Worm (Caenorhabditis elegans): Measurements from ENCODE around the gene H23L24.4.

ce11 chrIV:8654115-8654628 lies 51.2 kb downstream of the H23L24.4 start, which contains the start of gene C49C8.1:
- no peak for TF ChIP-seq elt-3 (tag; optimal IDR thresholded peaks at IDR 0.05)
- TF ChIP-seq ZK546.5 (tag; optimal IDR thresholded peaks at IDR 0.05) = no peak
- TF ChIP-seq eor-1 (tag; optimal IDR thresholded peaks at IDR 0.05) = no peak
- TF ChIP-seq egl-27 (tag; optimal IDR thresholded peaks at IDR 0.05) = no peak
- no peak for TF ChIP-seq pha-4 (tag; optimal IDR thresholded peaks at IDR 0.05)
- TF ChIP-seq lin-39 (tag; optimal IDR thresholded peaks at IDR 0.05) = no peak
- no peak for TF ChIP-seq lsy-12 (tag; optimal IDR thresholded peaks at IDR 0.05)
- TF ChIP-seq sea-2 (GFP tag; optimal IDR thresholded peaks at IDR 0.05) = no peak
- TF ChIP-seq aly-2 (tag; optimal IDR thresholded peaks at IDR 0.05) = no peak
- no peak for TF ChIP-seq elt-1 (tag; optimal IDR thresholded peaks at IDR 0.05)
- no peak for TF ChIP-seq unc-62 (GFP tag; optimal IDR thresholded peaks at IDR 0.05)
- TF ChIP-seq jun-1 (tag; optimal IDR thresholded peaks at IDR 0.05) = no peak

All from whole organism, L3 larva.